Worm (Caenorhabditis elegans) whole organism, L2 larva: Measurements from ENCODE around the gene Y62H9A.9.

Source experiments
- C34F6.9 ChIP-seq: fragments of 150-350 bp; optimal IDR thresholded peaks from 2 replicates; lab custom pipeline; 2014; ENCODE audit warnings: missing biosample characterization, missing genetic modification characterization
- F13H6.1 ChIP-seq: sonication (generic microtip); optimal IDR thresholded peaks from 2 replicates; lab custom pipeline; 2016; ENCODE audit warnings: missing genetic modification characterization, missing compliant biosample characterization
- R02D3.7 ChIP-seq: fragments of 150-350 bp; optimal IDR thresholded peaks from 2 replicates; lab custom pipeline; 2014; ENCODE audit warnings: missing biosample characterization, missing genetic modification characterization
- ZK546.5 ChIP-seq: sonication (generic microtip); optimal IDR thresholded peaks from 2 replicates; lab custom pipeline; 2017; ENCODE audit warnings: missing biosample characterization, missing genetic modification characterization
- aly-2 ChIP-seq: fragments of 150-350 bp; optimal IDR thresholded peaks from 2 replicates; lab custom pipeline; 2014; ENCODE audit warnings: missing biosample characterization, missing genetic modification characterization
- ama-1 ChIP-seq: fragments of 150-350 bp; optimal IDR thresholded peaks from 2 replicates; lab custom pipeline; 2018; ENCODE audit warnings: inconsistent platforms
- blmp-1 ChIP-seq: sonication (generic microtip); optimal IDR thresholded peaks from 2 replicates; lab custom pipeline; 2017; ENCODE audit warnings: missing genetic modification characterization, mild to moderate bottlenecking, missing compliant biosample characterization, antibody characterized with exemption, moderate library complexity; ENCODE audit not compliant: insufficient read depth
- ceh-16 ChIP-seq: fragments of 150-350 bp; optimal IDR thresholded peaks from 2 replicates; lab custom pipeline; 2014; ENCODE audit warnings: missing biosample characterization, missing genetic modification characterization
- crh-2 ChIP-seq: sonication (generic microtip); optimal IDR thresholded peaks from 2 replicates; lab custom pipeline; 2017; ENCODE audit warnings: missing biosample characterization, missing genetic modification characterization
- dmd-4 ChIP-seq: sonication (generic microtip); optimal IDR thresholded peaks from 2 replicates; lab custom pipeline; 2017; ENCODE audit warnings: missing biosample characterization, missing genetic modification characterization
- egl-27 ChIP-seq: sonication (generic microtip); optimal IDR thresholded peaks from 3 replicates; lab custom pipeline; 2017; ENCODE audit warnings: missing biosample characterization, missing genetic modification reagents, missing genetic modification characterization
- elt-1 ChIP-seq: fragments of 150-350 bp; optimal IDR thresholded peaks from 2 replicates; lab custom pipeline; 2014; ENCODE audit warnings: missing biosample characterization, missing genetic modification characterization
- elt-3 ChIP-seq: sonication (generic microtip); optimal IDR thresholded peaks from 2 replicates; lab custom pipeline; 2017; ENCODE audit warnings: missing biosample characterization, missing genetic modification characterization
- fos-1 ChIP-seq: fragments of 150-350 bp; optimal IDR thresholded peaks from 2 replicates; lab custom pipeline; 2014; ENCODE audit warnings: missing biosample characterization, missing genetic modification characterization
- gmeb-1 ChIP-seq: fragments of 150-350 bp; optimal IDR thresholded peaks from 2 replicates; lab custom pipeline; 2014; ENCODE audit warnings: missing biosample characterization, missing genetic modification characterization
- lin-11 ChIP-seq: fragments of 150-350 bp; sonication (generic microtip); optimal IDR thresholded peaks from 2 replicates; lab custom pipeline; 2014; ENCODE audit warnings: missing biosample characterization, missing genetic modification characterization, inconsistent platforms, mixed read lengths
- lin-13 ChIP-seq: fragments of 150-350 bp; optimal IDR thresholded peaks from 2 replicates; lab custom pipeline; 2014; ENCODE audit warnings: missing biosample characterization, missing genetic modification reagents, missing genetic modification characterization
- lin-39 ChIP-seq: fragments of 150-350 bp; optimal IDR thresholded peaks from 2 replicates; lab custom pipeline; 2014; ENCODE audit warnings: missing biosample characterization, missing genetic modification reagents, missing genetic modification characterization
- lsy-2 ChIP-seq, 2 experiments: fragments of 150-350 bp in 1 of 2; sonication (generic microtip) in 1 of 2; optimal IDR thresholded peaks; 2 replicates each; lab custom pipeline; 2014 to 2017; ENCODE audit warnings: missing biosample characterization in 2 of 2, missing genetic modification characterization in 2 of 2
- mbf-1 ChIP-seq: sonication (generic microtip); optimal IDR thresholded peaks from 2 replicates; lab custom pipeline; 2017; ENCODE audit warnings: missing biosample characterization, missing genetic modification characterization
- mdl-1 ChIP-seq, 2 experiments: fragments of 150-350 bp in 1 of 2; sonication (generic microtip) in 1 of 2; optimal IDR thresholded peaks; 2 replicates each; lab custom pipeline; 2017; ENCODE audit warnings: missing biosample characterization in 2 of 2, missing genetic modification characterization in 2 of 2
- nhr-11 ChIP-seq: fragments of 150-350 bp; optimal IDR thresholded peaks from 2 replicates; lab custom pipeline; 2014; ENCODE audit warnings: missing biosample characterization, missing genetic modification characterization
- nhr-129 ChIP-seq: fragments of 150-350 bp; optimal IDR thresholded peaks from 2 replicates; lab custom pipeline; 2014; ENCODE audit warnings: missing biosample characterization, missing genetic modification characterization
- nhr-21 ChIP-seq: fragments of 150-350 bp; optimal IDR thresholded peaks from 2 replicates; lab custom pipeline; 2014; ENCODE audit warnings: missing biosample characterization, missing genetic modification characterization
- nhr-23 ChIP-seq: fragments of 150-350 bp; optimal IDR thresholded peaks from 2 replicates; lab custom pipeline; 2014; ENCODE audit warnings: missing biosample characterization, missing genetic modification reagents, missing genetic modification characterization
- nhr-237 ChIP-seq: fragments of 150-350 bp; optimal IDR thresholded peaks from 2 replicates; lab custom pipeline; 2014; ENCODE audit warnings: missing biosample characterization, missing genetic modification characterization
- nhr-25 ChIP-seq: fragments of 150-350 bp; sonication (generic microtip); optimal IDR thresholded peaks from 3 replicates; lab custom pipeline; 2014; ENCODE audit warnings: missing biosample characterization, missing genetic modification characterization
- nhr-6 ChIP-seq: fragments of 150-350 bp; optimal IDR thresholded peaks from 2 replicates; lab custom pipeline; 2014; ENCODE audit warnings: missing biosample characterization, missing genetic modification characterization
- peb-1 ChIP-seq: fragments of 150-350 bp; optimal IDR thresholded peaks from 2 replicates; lab custom pipeline; 2014; ENCODE audit warnings: missing biosample characterization, missing genetic modification characterization
- sem-4 ChIP-seq: fragments of 150-350 bp; optimal IDR thresholded peaks from 2 replicates; lab custom pipeline; 2014; ENCODE audit warnings: missing biosample characterization, missing genetic modification reagents, missing genetic modification characterization
- sma-3 ChIP-seq: sonication (generic microtip); optimal IDR thresholded peaks from 2 replicates; lab custom pipeline; 2016; ENCODE audit warnings: missing genetic modification reagents, missing genetic modification characterization, missing compliant biosample characterization
- sma-9 ChIP-seq, 2 experiments: fragments of 150-350 bp in 1 of 2; sonication (generic microtip) in 1 of 2; optimal IDR thresholded peaks; 2 replicates each; lab custom pipeline; 2014 to 2016; ENCODE audit warnings: missing genetic modification characterization in 2 of 2, mild to moderate bottlenecking in 1 of 2, missing biosample characterization in 1 of 2, missing compliant biosample characterization in 1 of 2, missing genetic modification reagents in 1 of 2, moderate library complexity in 1 of 2
- snpc-4 ChIP-seq: fragments of 150-350 bp; optimal IDR thresholded peaks from 2 replicates; lab custom pipeline; 2014; ENCODE audit warnings: missing biosample characterization, missing genetic modification characterization
- unc-39 ChIP-seq: fragments of 150-350 bp; optimal IDR thresholded peaks from 2 replicates; lab custom pipeline; 2014; ENCODE audit warnings: missing biosample characterization, missing genetic modification characterization
- unc-55 ChIP-seq: fragments of 150-350 bp; sonication (generic microtip); optimal IDR thresholded peaks from 3 replicates; lab custom pipeline; 2014; ENCODE audit warnings: missing biosample characterization, missing genetic modification reagents, missing genetic modification characterization
- zag-1 ChIP-seq: fragments of 150-350 bp; optimal IDR thresholded peaks from 2 replicates; lab custom pipeline; 2014; ENCODE audit warnings: missing biosample characterization, missing genetic modification characterization
- ztf-1 ChIP-seq: fragments of 200-800 bp; sonication (Bioruptor generic); conservative IDR thresholded peaks from 2 replicates; pipeline ENCODE4 v1.3.6; 2022; ENCODE audit warnings: missing genetic modification characterization, missing compliant biosample characterization
- ztf-11 ChIP-seq: sonication (generic microtip); optimal IDR thresholded peaks from 2 replicates; lab custom pipeline; 2017; ENCODE audit warnings: missing biosample characterization, missing genetic modification characterization

Gene Y62H9A.9

ce11 chrX:11898040-11898439 is at the start of gene Y62H9A.9:
Y62H9A.9 (minus strand) TSS chrX:11898140.
- no peak for TF ChIP-seq zag-1 (tag; lab: Kevin White, UChicago)
- TF ChIP-seq lin-11 (tag; lab: Kevin White, UChicago): no peak
- TF ChIP-seq ZK546.5: no peak
- TF ChIP-seq snpc-4: no peak
- TF ChIP-seq lsy-2 (tag; optimal IDR thresholded peaks at IDR 0.05; lab: Kevin White, UChicago): no peak
- TF ChIP-seq mdl-1 (tag; optimal IDR thresholded peaks at IDR 0.05; lab: Kevin White, UChicago): no peak
- no peak for TF ChIP-seq blmp-1 (tag; lab: Kevin White, UChicago)
- no peak for TF ChIP-seq ztf-1 (GFP tag; lab: Robert Waterston, UW)
- no peak for TF ChIP-seq unc-39 (tag; lab: Kevin White, UChicago)
- TF ChIP-seq R02D3.7: no peak
- no peak for TF ChIP-seq sem-4
- no peak for TF ChIP-seq nhr-129
- no peak for TF ChIP-seq aly-2 (tag; lab: Kevin White, UChicago)
- TF ChIP-seq nhr-23 (tag; lab: Kevin White, UChicago): no peak

- TF ChIP-seq peb-1 (no peak), crh-2 (tag; lab: Kevin White, UChicago) (peak; percentile 78), nhr-129 (peak; percentile 88), gmeb-1 (tag; lab: Kevin White, UChicago) (peak; percentile 15), nhr-21 (tag; lab: Kevin White, UChicago) (peak; percentile 25), mdl-1 (tag; optimal IDR thresholded peaks at IDR 0.05; lab: Kevin White, UChicago) (no peak), nhr-25 (tag; lab: Kevin White, UChicago) (peak; percentile 34), mbf-1 (tag; lab: Kevin White, UChicago) (no peak), C34F6.9 (peak; percentile 64), lin-11 (tag; lab: Kevin White, UChicago) (peak; percentile 61), F13H6.1 (peak; percentile 72), ceh-16 (tag; lab: Kevin White, UChicago) (peak; percentile 62), nhr-6 (tag; lab: Kevin White, UChicago) (peak; percentile 12), egl-27 (tag; lab: Kevin White, UChicago) (peak; percentile 7), ama-1 (lab: Kevin White, UChicago) (no peak), sma-3 (GFP tag; lab: Kevin White, UChicago) (peak; percentile 25), fos-1 (tag; lab: Kevin White, UChicago) (peak; percentile 18), lsy-2 (tag; optimal IDR thresholded peaks at IDR 0.05; lab: Kevin White, UChicago) (peak in 1 of 2 experiments; percentile 66), elt-3 (tag; lab: Kevin White, UChicago) (no peak), unc-55 (peak; percentile 74), sma-9 (GFP tag; optimal IDR thresholded peaks at IDR 0.05; lab: Kevin White, UChicago) (peak; percentile 53), sma-9 (tag; optimal IDR thresholded peaks at IDR 0.05; lab: Kevin White, UChicago) (no peak), lin-13 (GFP tag; lab: Kevin White, UChicago) (peak; percentile 58)
Measured at ce11 chrX:11946788-11947463, 49.0 kb upstream of the Y62H9A.9 start, which contains the start of gene nfya-1. nfya-1 (minus strand) TSS chrX:11946838.

DNA sequence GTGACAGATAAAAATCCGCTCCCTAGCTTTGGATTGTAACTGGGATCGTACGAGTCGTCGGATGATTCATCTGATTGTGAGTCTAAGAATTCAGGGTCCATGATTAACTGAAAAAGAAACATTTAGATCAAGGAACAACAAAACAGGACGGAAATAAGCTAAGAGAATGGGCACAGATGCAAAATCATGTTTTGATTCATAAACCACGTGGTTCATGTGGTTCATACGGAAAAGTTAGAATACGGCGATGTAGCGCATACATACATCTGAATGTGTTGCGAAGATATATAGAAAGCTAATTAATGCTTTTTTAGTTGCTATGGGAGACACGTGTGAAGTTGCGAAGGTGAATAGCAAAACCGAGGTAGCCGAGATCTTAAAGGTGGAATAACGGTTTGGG is 44.0 kb upstream of the Y62H9A.9 start, which contains the start of gene F55G7.3:
TSS of gene F55G7.3 (minus strand) at position 101 of the 400 bp plus-strand sequence.
- no peak for TF ChIP-seq gmeb-1 (tag; lab: Kevin White, UChicago)
- no peak for TF ChIP-seq sma-9 (GFP tag; optimal IDR thresholded peaks at IDR 0.05; lab: Kevin White, UChicago)
- no peak for TF ChIP-seq sma-9 (tag; optimal IDR thresholded peaks at IDR 0.05; lab: Kevin White, UChicago)
- no peak for TF ChIP-seq ama-1 (lab: Kevin White, UChicago)

DNA sequence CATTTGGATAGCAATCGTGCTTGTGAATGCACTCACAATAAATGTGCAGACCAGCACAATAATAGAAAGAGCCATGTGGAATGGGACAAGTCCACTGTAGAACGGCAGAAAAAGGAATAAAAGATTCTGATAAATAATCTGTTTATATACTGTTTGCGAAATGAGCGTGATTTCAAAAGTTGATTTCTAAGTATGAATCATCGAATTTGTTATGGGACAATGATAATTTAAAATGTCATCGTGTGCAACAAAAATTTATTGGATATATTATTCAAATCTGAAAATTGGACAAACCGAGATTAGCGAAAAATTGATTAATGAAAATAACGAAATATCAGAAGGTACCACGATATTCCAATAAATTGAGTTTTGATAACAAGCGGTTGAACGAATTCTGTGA is 40.9 kb upstream of the Y62H9A.9 start, which contains the start of gene F55G7.5:
TSS of gene F55G7.5 (minus strand) at position 101 of the 400 bp plus-strand sequence.
- no peak for TF ChIP-seq lin-11 (tag; lab: Kevin White, UChicago)
- no peak for TF ChIP-seq ztf-1 (GFP tag; lab: Robert Waterston, UW)
- no peak for TF ChIP-seq lin-39
- TF ChIP-seq C34F6.9: no peak
- TF ChIP-seq nhr-237: no peak
- TF ChIP-seq blmp-1 (tag; lab: Kevin White, UChicago): no peak
- TF ChIP-seq sem-4: no peak
- no peak for TF ChIP-seq elt-1 (tag; lab: Kevin White, UChicago)
- TF ChIP-seq unc-55: no peak
- no peak for TF ChIP-seq ztf-11 (tag; lab: Kevin White, UChicago)
- TF ChIP-seq crh-2 (tag; lab: Kevin White, UChicago): no peak
- no peak for TF ChIP-seq lsy-2 (tag; optimal IDR thresholded peaks at IDR 0.05; lab: Kevin White, UChicago)
- no peak for TF ChIP-seq peb-1
- TF ChIP-seq dmd-4 (tag; lab: Kevin White, UChicago): no peak
- TF ChIP-seq elt-3 (tag; lab: Kevin White, UChicago): no peak
- no peak for TF ChIP-seq lin-13 (GFP tag; lab: Kevin White, UChicago)
- TF ChIP-seq nhr-11 (tag; lab: Kevin White, UChicago): no peak
- TF ChIP-seq nhr-129: no peak
